Worm (Caenorhabditis elegans) whole organism, late embryonic: ENCODE results near the gene lin-15A.

Experiments used
- pax-1 ChIP-seq: fragments of 150-350 bp; optimal IDR thresholded peaks from 2 replicates; lab custom pipeline; 2014; ENCODE audit warnings: missing biosample characterization, missing genetic modification characterization
- unc-42 ChIP-seq: sonication (generic microtip); optimal IDR thresholded peaks from 2 replicates; lab custom pipeline; 2016; ENCODE audit warnings: missing genotype, missing genetic modification characterization, missing compliant biosample characterization

lin-15A gene

ce11 chrX:15784570-15784969 lies 52.8 kb downstream of the lin-15A start, which contains the start of gene Y7A5A.3:
TSS of gene Y7A5A.3 (minus strand) at chrX:15784670.
- TF ChIP-seq pax-1 (tag; lab: Kevin White, UChicago) (no peak), unc-42 (tag; lab: Kevin White, UChicago) (no peak)
